Worm (Caenorhabditis elegans) whole organism, young adult: ENCODE data around the gene T02C1.2.

ENCODE experiments used
- T07F8.4 ChIP-seq: sonication (generic microtip); optimal IDR thresholded peaks from 2 replicates; lab custom pipeline; 2016; ENCODE audit warnings: mild to moderate bottlenecking, missing genetic modification characterization, moderate library complexity, missing compliant biosample characterization
- ceh-79 ChIP-seq: sonication (generic microtip); optimal IDR thresholded peaks from 2 replicates; lab custom pipeline; 2017; ENCODE audit warnings: mild to moderate bottlenecking, missing genetic modification characterization, missing compliant biosample characterization
- nfya-1 ChIP-seq: sonication (generic microtip); optimal IDR thresholded peaks from 2 replicates; lab custom pipeline; 2017; ENCODE audit warnings: antibody characterized with exemption, missing compliant biosample characterization, missing genetic modification characterization, borderline replicate concordance; ENCODE audit not compliant: insufficient read depth
- pha-4 ChIP-seq: fragments of 150-350 bp; sonication (generic microtip); optimal IDR thresholded peaks from 2 replicates; lab custom pipeline; 2014; ENCODE audit warnings: missing biosample characterization, missing genetic modification reagents, missing genetic modification characterization
- somi-1 ChIP-seq: fragments of 200-800 bp; sonication (Bioruptor generic); optimal IDR thresholded peaks from 2 replicates; lab custom pipeline; 2018; ENCODE audit warnings: mild to moderate bottlenecking, missing genetic modification characterization, missing compliant biosample characterization

DNA sequence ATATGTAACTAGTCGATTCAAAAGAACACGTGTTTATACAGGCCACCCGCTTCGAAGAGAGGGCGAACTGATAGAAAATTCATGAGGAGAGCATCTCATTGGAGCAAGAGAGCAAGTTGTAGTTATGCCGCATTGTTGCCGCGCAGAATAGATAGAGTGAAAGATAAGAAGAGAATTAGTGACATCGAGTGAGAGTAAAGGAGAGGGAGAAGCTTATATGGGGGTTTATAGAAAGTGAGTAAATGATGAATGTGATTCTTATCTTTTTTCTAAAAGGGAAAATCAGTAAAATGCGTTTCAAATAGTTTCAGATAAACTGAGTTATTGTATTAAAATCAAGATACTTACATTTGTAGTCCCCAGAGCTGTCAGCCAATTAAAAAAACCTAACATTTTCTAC lies 19.4 kb downstream of the T02C1.2 start:
- TF ChIP-seq T07F8.4 (tag; lab: Kevin White, UChicago) (no peak), nfya-1 (tag; lab: Kevin White, UChicago) (no peak), pha-4 (tag; lab: Kevin White, UChicago) (no peak), ceh-79 (no peak), somi-1 (no peak)
